Worm (Caenorhabditis elegans): ENCODE measurements around the gene Y51B9A.14.

DNA sequence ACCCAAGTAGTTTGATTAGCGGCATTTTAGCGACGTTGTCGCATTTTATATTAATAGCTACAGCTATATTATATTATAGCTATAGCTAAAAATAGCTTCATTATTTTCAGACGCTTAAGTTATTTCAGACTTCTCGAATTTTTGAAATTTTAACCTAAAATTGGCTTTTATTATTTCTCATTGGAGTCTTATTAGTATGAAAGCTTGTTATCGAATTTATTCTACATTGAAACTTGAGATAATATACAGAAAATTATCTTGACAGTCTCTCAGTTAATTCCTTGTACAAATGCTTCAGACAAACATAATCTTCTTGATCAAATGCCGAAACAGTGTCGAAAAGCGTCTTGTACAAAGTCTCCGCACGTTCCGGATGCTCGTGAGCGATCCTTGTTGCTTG is 18.5 kb downstream of the Y51B9A.14 start, which contains the start of gene srh-48:
- TF ChIP-seq fos-1 (tag; optimal IDR thresholded peaks at IDR 0.05) (no peak), mbf-1 (tag; optimal IDR thresholded peaks at IDR 0.05) (no peak), lsy-2 (tag; optimal IDR thresholded peaks at IDR 0.05) (no peak), elt-3 (tag; optimal IDR thresholded peaks at IDR 0.05) (no peak), R02D3.7 (tag; optimal IDR thresholded peaks at IDR 0.05) (no peak), dmd-4 (tag; optimal IDR thresholded peaks at IDR 0.05) (no peak), ama-1 (optimal IDR thresholded peaks at IDR 0.05) (no peak), nhr-11 (tag; optimal IDR thresholded peaks at IDR 0.05) (no peak), ZK546.5 (tag; optimal IDR thresholded peaks at IDR 0.05) (no peak), egl-27 (tag; optimal IDR thresholded peaks at IDR 0.05) (no peak), unc-62 (GFP tag; optimal IDR thresholded peaks at IDR 0.05) (no peak), sma-9 (GFP tag; optimal IDR thresholded peaks at IDR 0.05) (no peak), sma-9 (tag; optimal IDR thresholded peaks at IDR 0.05) (no peak), zag-1 (tag; optimal IDR thresholded peaks at IDR 0.05) (no peak)

All from whole organism, L2 larva.